Worm (Caenorhabditis elegans) whole organism, L1 larva: ENCODE measurements around the gene F26A1.3.
"Not testable (repeated sequence)": the region's sequence is repeated elsewhere in the genome, so short reads cannot be mapped to it uniquely, and the experiment has no call there.

Experiments used
- C16A3.4 ChIP-seq: fragments of 150-350 bp; optimal IDR thresholded peaks from 2 replicates; lab custom pipeline; 2014; ENCODE audit warnings: missing biosample characterization, missing genetic modification characterization
- F16B12.6 ChIP-seq: fragments of 150-350 bp; optimal IDR thresholded peaks from 2 replicates; lab custom pipeline; 2014; ENCODE audit warnings: missing biosample characterization, missing genetic modification characterization
- Y116A8C.19 ChIP-seq: sonication (generic microtip); optimal IDR thresholded peaks from 2 replicates; lab custom pipeline; 2016; ENCODE audit warnings: missing compliant biosample characterization, missing genetic modification characterization, borderline replicate concordance
- ama-1 ChIP-seq: fragments of 150-350 bp; optimal IDR thresholded peaks from 2 replicates; lab custom pipeline; 2014
- blmp-1 ChIP-seq: fragments of 150-350 bp; optimal IDR thresholded peaks from 2 replicates; lab custom pipeline; 2014; ENCODE audit warnings: missing biosample characterization, missing genetic modification characterization
- ceh-88 ChIP-seq: fragments of 200-800 bp; sonication (Bioruptor generic); IDR thresholded peaks from 2 replicates; pipeline ENCODE4 v1.3.6; 2022; ENCODE audit warnings: missing genetic modification characterization, missing compliant biosample characterization
- dpl-1 ChIP-seq, 3 experiments: fragments of 150-350 bp in 2 of 3; sonication (generic microtip) in 1 of 3; optimal IDR thresholded peaks; 2 replicates each; lab custom pipeline; 2014 to 2017; ENCODE audit warnings: missing biosample characterization in 3 of 3, missing genetic modification characterization in 3 of 3, missing genetic modification reagents in 3 of 3
- dsc-1 ChIP-seq: sonication (generic microtip); optimal IDR thresholded peaks from 2 replicates; lab custom pipeline; 2016; ENCODE audit warnings: mild to moderate bottlenecking, missing genetic modification characterization, missing compliant biosample characterization
- efl-3 ChIP-seq: fragments of 200-800 bp; sonication (Bioruptor generic); optimal IDR thresholded peaks from 2 replicates; lab custom pipeline; 2018; ENCODE audit warnings: mild to moderate bottlenecking, missing genetic modification characterization, missing compliant biosample characterization
- egl-27 ChIP-seq, 2 experiments: fragments of 150-350 bp in 1 of 2; sonication (generic microtip); optimal IDR thresholded peaks; 3 replicates each; lab custom pipeline; 2017 to 2018; ENCODE audit warnings: missing biosample characterization in 2 of 2, missing genetic modification characterization in 2 of 2, missing genetic modification reagents in 2 of 2
- elt-2 ChIP-seq: sonication (generic microtip); optimal IDR thresholded peaks from 2 replicates; lab custom pipeline; 2016; ENCODE audit warnings: missing genetic modification characterization, mild to moderate bottlenecking, inconsistent platforms, missing compliant biosample characterization, missing genetic modification reagents
- elt-3 ChIP-seq, 6 experiments: fragments of 150-350 bp in 1 of 6; sonication (generic microtip); optimal IDR thresholded peaks; 2 replicates each; lab custom pipeline; 2017 to 2018; ENCODE audit warnings: missing biosample characterization in 6 of 6, missing genetic modification characterization in 6 of 6, inconsistent platforms in 1 of 6
- fkh-4 ChIP-seq: sonication (generic microtip); optimal IDR thresholded peaks from 2 replicates; lab custom pipeline; 2016; ENCODE audit warnings: missing compliant biosample characterization, missing genetic modification characterization, borderline replicate concordance
- fkh-8 ChIP-seq: sonication (generic microtip); optimal IDR thresholded peaks from 2 replicates; lab custom pipeline; 2016; ENCODE audit warnings: mild to moderate bottlenecking, missing genetic modification characterization, missing compliant biosample characterization
- fos-1 ChIP-seq: fragments of 150-350 bp; optimal IDR thresholded peaks from 2 replicates; lab custom pipeline; 2014; ENCODE audit warnings: missing biosample characterization, missing genetic modification characterization
- grh-1 ChIP-seq: fragments of 200-800 bp; sonication (Bioruptor generic); IDR thresholded peaks from 2 replicates; pipeline ENCODE4 v1.3.6; 2022; ENCODE audit warnings: missing genetic modification reagents, missing genetic modification characterization, missing compliant biosample characterization
- hpl-2 ChIP-seq: fragments of 150-350 bp; optimal IDR thresholded peaks from 2 replicates; lab custom pipeline; 2014; ENCODE audit warnings: missing biosample characterization, missing genetic modification reagents, missing genetic modification characterization
- isw-1 ChIP-seq: fragments of 200-800 bp; sonication (Bioruptor generic); IDR thresholded peaks from 2 replicates; pipeline ENCODE4 v1.3.6; 2022; ENCODE audit warnings: missing genetic modification characterization, missing compliant biosample characterization
- lin-15B ChIP-seq: fragments of 150-350 bp; sonication (generic microtip); optimal IDR thresholded peaks from 3 replicates; lab custom pipeline; 2014; ENCODE audit warnings: missing biosample characterization, missing genetic modification characterization
- lin-35 ChIP-seq, 2 experiments: fragments of 150-350 bp; optimal IDR thresholded peaks; 2 replicates each; lab custom pipeline; 2014; ENCODE audit warnings: missing biosample characterization in 2 of 2, missing genetic modification characterization in 2 of 2, missing genetic modification reagents in 2 of 2
- lin-39 ChIP-seq: fragments of 150-350 bp; optimal IDR thresholded peaks from 2 replicates; lab custom pipeline; 2014; ENCODE audit warnings: missing biosample characterization, missing genetic modification reagents, missing genetic modification characterization
- lir-3 ChIP-seq: sonication (generic microtip); optimal IDR thresholded peaks from 2 replicates; lab custom pipeline; 2016; ENCODE audit warnings: mild to moderate bottlenecking, missing genetic modification characterization, moderate library complexity, missing compliant biosample characterization; ENCODE audit not compliant: poor library complexity
- mab-9 ChIP-seq: fragments of 200-800 bp; sonication (Bioruptor generic); IDR thresholded peaks from 2 replicates; pipeline ENCODE4 v1.3.6; 2022; ENCODE audit warnings: missing genetic modification reagents, missing genetic modification characterization, missing compliant biosample characterization
- mef-2 ChIP-seq: fragments of 150-350 bp; optimal IDR thresholded peaks from 2 replicates; lab custom pipeline; 2014; ENCODE audit warnings: missing biosample characterization, missing genetic modification characterization
- mep-1 ChIP-seq: fragments of 150-350 bp; optimal IDR thresholded peaks from 2 replicates; lab custom pipeline; 2014; ENCODE audit warnings: missing biosample characterization, missing genetic modification characterization
- nhr-76 ChIP-seq: sonication (generic microtip); optimal IDR thresholded peaks from 2 replicates; lab custom pipeline; 2017; ENCODE audit warnings: missing biosample characterization, missing genetic modification characterization
- nhr-77 ChIP-seq: fragments of 150-350 bp; optimal IDR thresholded peaks from 2 replicates; lab custom pipeline; 2014; ENCODE audit warnings: missing biosample characterization, missing genetic modification characterization
- nhr-90 ChIP-seq: sonication (generic microtip); optimal IDR thresholded peaks from 2 replicates; lab custom pipeline; 2016; ENCODE audit warnings: mild to moderate bottlenecking, missing genetic modification characterization, missing compliant biosample characterization; ENCODE audit not compliant: poor library complexity
- rnt-1 ChIP-seq: sonication (generic microtip); optimal IDR thresholded peaks from 2 replicates; lab custom pipeline; 2016; ENCODE audit warnings: mild to moderate bottlenecking, missing genetic modification characterization, moderate library complexity, missing compliant biosample characterization
- skn-1 ChIP-seq: fragments of 150-350 bp; optimal IDR thresholded peaks from 2 replicates; lab custom pipeline; 2014; ENCODE audit warnings: missing biosample characterization, missing genetic modification characterization
- sptf-1 ChIP-seq: fragments of 150-350 bp; optimal IDR thresholded peaks from 2 replicates; lab custom pipeline; 2014; ENCODE audit warnings: missing biosample characterization, missing genetic modification characterization
- unc-130 ChIP-seq: fragments of 150-350 bp; optimal IDR thresholded peaks from 2 replicates; lab custom pipeline; 2017; ENCODE audit warnings: missing biosample characterization, missing genetic modification characterization, inconsistent platforms
- unc-30 ChIP-seq: sonication (generic microtip); optimal IDR thresholded peaks from 2 replicates; lab custom pipeline; 2017; ENCODE audit warnings: missing biosample characterization, missing genetic modification characterization
- vab-15 ChIP-seq: sonication (generic microtip); optimal IDR thresholded peaks from 2 replicates; lab custom pipeline; 2017; ENCODE audit warnings: missing genotype, mild to moderate bottlenecking, missing genetic modification characterization, missing compliant biosample characterization
- xbp-1 ChIP-seq: sonication (generic microtip); optimal IDR thresholded peaks from 2 replicates; lab custom pipeline; 2016; ENCODE audit warnings: missing genetic modification characterization, missing compliant biosample characterization
- ztf-11 ChIP-seq, 2 experiments: sonication (generic microtip); optimal IDR thresholded peaks; 2 replicates each; lab custom pipeline; 2016 to 2017; ENCODE audit warnings: missing genetic modification characterization in 2 of 2, missing biosample characterization in 1 of 2, missing compliant biosample characterization in 1 of 2

Gene F26A1.3

DNA sequence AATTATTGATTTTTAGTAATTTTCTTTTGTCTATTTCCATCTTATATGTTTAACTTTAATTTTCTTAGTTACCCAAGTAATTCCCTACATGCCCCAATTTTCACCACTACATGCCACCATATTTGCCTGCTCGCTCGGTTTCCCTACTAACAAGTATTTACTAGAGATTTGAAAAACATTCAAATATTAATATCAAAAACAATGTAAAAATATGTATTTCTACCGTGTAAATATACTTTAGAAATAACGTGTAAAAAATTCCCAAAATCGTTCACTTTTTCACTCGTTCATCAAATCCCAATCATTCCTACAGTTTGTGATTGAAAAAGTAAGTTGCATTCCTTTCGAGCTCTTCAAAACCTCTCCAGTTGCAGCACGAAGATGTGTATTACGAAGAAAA lies at the start of gene F26A1.3:
Gene F26A1.3, plus strand, starts transcription at position 301 of the 400 bp plus-strand sequence.
- TF ChIP-seq F16B12.6 (tag; lab: Kevin White, UChicago): no peak
- no peak for TF ChIP-seq blmp-1 (tag; lab: Kevin White, UChicago)
- TF ChIP-seq dpl-1 (GFP tag; optimal IDR thresholded peaks at IDR 0.05; lab: Kevin White, UChicago): no peak
- TF ChIP-seq lin-15B: no peak
- no peak for TF ChIP-seq lin-35 (GFP tag; optimal IDR thresholded peaks at IDR 0.05; lab: Kevin White, UChicago)
- no peak for TF ChIP-seq fkh-8 (tag; lab: Kevin White, UChicago)
- TF ChIP-seq xbp-1 (tag; lab: Kevin White, UChicago): no peak
- no peak for TF ChIP-seq nhr-77 (tag; lab: Kevin White, UChicago)
- no peak for TF ChIP-seq ztf-11 (tag; optimal IDR thresholded peaks at IDR 0.05; lab: Kevin White, UChicago)
- no peak for TF ChIP-seq nhr-76 (tag; lab: Kevin White, UChicago)
- no peak for TF ChIP-seq mep-1 (tag; lab: Kevin White, UChicago)
- TF ChIP-seq efl-3: no peak
- TF ChIP-seq elt-2 (tag; lab: Kevin White, UChicago): no peak
- no peak for TF ChIP-seq mab-9 (GFP tag; lab: Robert Waterston, UW)
- TF ChIP-seq fkh-4 (tag; lab: Kevin White, UChicago): no peak
- TF ChIP-seq skn-1 (tag; lab: Kevin White, UChicago): no peak
- TF ChIP-seq elt-3 (tag; optimal IDR thresholded peaks at IDR 0.05; lab: Kevin White, UChicago): no peak
- TF ChIP-seq vab-15 (tag; lab: Kevin White, UChicago): no peak
- TF ChIP-seq egl-27 (tag; optimal IDR thresholded peaks at IDR 0.05; lab: Kevin White, UChicago): no peak
- TF ChIP-seq unc-130 (tag; lab: Kevin White, UChicago): no peak

- TF ChIP-seq rnt-1 (tag; lab: Kevin White, UChicago): no peak
- no peak for TF ChIP-seq ama-1 (lab: Kevin White, UChicago)
- no peak for TF ChIP-seq blmp-1 (tag; lab: Kevin White, UChicago)
- TF ChIP-seq lin-39 (tag; lab: Kevin White, UChicago): no peak
- no peak for TF ChIP-seq hpl-2 (GFP tag; lab: Kevin White, UChicago)
- TF ChIP-seq ztf-11 (tag; optimal IDR thresholded peaks at IDR 0.05; lab: Kevin White, UChicago): no peak
- no peak for TF ChIP-seq mef-2 (tag; lab: Kevin White, UChicago)
- TF ChIP-seq F16B12.6 (tag; lab: Kevin White, UChicago): no peak
- TF ChIP-seq C16A3.4: no peak
- no peak for TF ChIP-seq unc-130 (tag; lab: Kevin White, UChicago)
- no peak for TF ChIP-seq fos-1 (tag; lab: Kevin White, UChicago)
- no peak for TF ChIP-seq grh-1 (GFP tag; lab: Robert Waterston, UW)
- TF ChIP-seq Y116A8C.19 (tag; lab: Kevin White, UChicago): no peak
- TF ChIP-seq sptf-1 (tag; lab: Kevin White, UChicago): no peak
- TF ChIP-seq isw-1 (GFP tag; lab: Robert Waterston, UW): no peak
- TF ChIP-seq, all 84 proteins: peak for 0
Measured at ce11 chrIII:4778003-4778402, 48.7 kb upstream of the F26A1.3 start, which contains the start of gene B0393.7. B0393.7 (minus strand) TSS chrIII:4778103.

DNA sequence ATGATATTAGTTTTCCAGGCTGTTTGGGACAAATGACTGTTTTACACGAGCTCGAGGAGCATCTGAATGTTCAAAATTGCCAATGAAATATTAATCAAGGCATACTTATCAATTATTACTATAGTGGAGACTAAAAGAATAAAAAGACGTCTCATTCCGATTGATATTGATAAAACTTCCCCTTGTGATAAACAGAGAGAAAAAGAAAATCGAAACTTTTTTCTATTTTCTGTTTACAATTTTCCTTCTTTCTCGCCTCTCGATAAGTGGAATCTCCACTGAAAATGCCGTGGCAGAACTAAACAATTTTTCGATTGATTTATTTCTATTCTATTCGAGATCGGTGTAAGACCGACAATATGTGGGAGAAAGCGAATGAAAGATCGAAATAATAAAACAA lies 46.9 kb upstream of the F26A1.3 start, which contains the start of gene B0393.9:
Gene B0393.9, minus strand, starts transcription at position 303 of the 400 bp plus-strand sequence.
- no peak for TF ChIP-seq nhr-90 (tag; lab: Kevin White, UChicago)
- TF ChIP-seq nhr-76 (tag; lab: Kevin White, UChicago): no peak
- TF ChIP-seq blmp-1 (tag; lab: Kevin White, UChicago): peak; percentile 53
- TF ChIP-seq ceh-88 (GFP tag; lab: Robert Waterston, UW): no peak
- TF ChIP-seq elt-2 (tag; lab: Kevin White, UChicago): peak; percentile 25
- TF ChIP-seq, all 84 proteins: peak for 2

DNA sequence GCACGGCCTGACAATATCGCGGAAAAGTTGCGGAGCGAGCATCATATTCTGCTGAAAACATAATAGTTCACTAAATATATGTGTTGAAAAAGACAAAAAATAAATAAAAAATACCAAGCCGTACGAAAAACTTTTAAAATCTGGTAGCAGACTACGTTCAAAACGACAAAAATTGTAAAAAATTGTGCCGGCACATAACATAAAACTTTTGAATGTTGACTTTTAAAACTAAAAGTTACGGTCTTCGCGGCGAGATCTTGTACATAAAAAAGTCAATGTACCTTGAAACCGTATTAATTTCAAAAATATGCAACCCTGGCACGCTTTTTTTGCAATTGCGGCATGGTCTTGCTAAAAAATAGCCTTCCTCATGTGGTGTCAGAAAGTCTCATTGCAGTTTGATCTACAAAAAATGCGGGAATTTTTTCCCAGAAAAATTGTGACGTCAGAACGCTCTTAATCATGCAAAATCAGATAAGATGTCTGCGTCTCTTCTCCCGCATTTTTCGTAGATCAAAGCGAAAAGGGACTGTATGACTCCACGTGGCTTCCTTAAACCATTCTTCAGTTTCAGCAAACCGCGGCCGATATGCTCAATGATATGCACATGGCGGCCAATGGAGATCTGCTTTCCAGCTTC lies 44.6 kb upstream of the F26A1.3 start, which contains the start of the genes gex-5 and C38D4.10:
Gene gex-5, minus strand, starts transcription at position 51 of the 640 bp plus-strand sequence.
Gene C38D4.10, plus strand, starts transcription at position 590 of the 640 bp plus-strand sequence.
- TF ChIP-seq dsc-1 (tag; lab: Kevin White, UChicago); lir-3; unc-30 (tag; lab: Kevin White, UChicago): not testable (repeated sequence)
